Worm (Caenorhabditis elegans) whole organism, L3 larva: ENCODE measurements around the gene C32D5.14.
A peak's percentile ranks its signal among the peaks of the same experiment; 100 is the strongest.

Source experiments
- R02D3.7 ChIP-seq: fragments of 150-350 bp; optimal IDR thresholded peaks from 2 replicates; lab custom pipeline; 2014; ENCODE audit warnings: missing biosample characterization, missing genetic modification characterization
- ZK546.5 ChIP-seq: sonication (generic microtip); optimal IDR thresholded peaks from 2 replicates; lab custom pipeline; 2017; ENCODE audit warnings: missing biosample characterization, missing genetic modification characterization
- aly-2 ChIP-seq: fragments of 150-350 bp; optimal IDR thresholded peaks from 2 replicates; lab custom pipeline; 2014; ENCODE audit warnings: missing biosample characterization, missing genetic modification characterization
- ama-1 ChIP-seq: fragments of 150-350 bp; optimal IDR thresholded peaks from 2 replicates; lab custom pipeline; 2018
- ceh-16 ChIP-seq: sonication (generic microtip); optimal IDR thresholded peaks from 2 replicates; lab custom pipeline; 2017; ENCODE audit warnings: missing biosample characterization, missing genetic modification characterization
- ceh-28 ChIP-seq: fragments of 150-350 bp; optimal IDR thresholded peaks from 2 replicates; lab custom pipeline; 2014; ENCODE audit warnings: missing biosample characterization, missing genetic modification reagents, missing genetic modification characterization
- ceh-82 ChIP-seq: fragments of 150-350 bp; optimal IDR thresholded peaks from 2 replicates; lab custom pipeline; 2014; ENCODE audit warnings: missing biosample characterization, missing genetic modification characterization
- ceh-9 ChIP-seq: sonication (generic microtip); optimal IDR thresholded peaks from 2 replicates; lab custom pipeline; 2018; ENCODE audit warnings: missing biosample characterization, missing genetic modification characterization
- daf-12 ChIP-seq: fragments of 150-350 bp; optimal IDR thresholded peaks from 2 replicates; lab custom pipeline; 2014; ENCODE audit warnings: missing biosample characterization, missing genetic modification reagents, missing genetic modification characterization
- egl-27 ChIP-seq: sonication (generic microtip); optimal IDR thresholded peaks from 4 replicates; lab custom pipeline; 2017; ENCODE audit warnings: missing biosample characterization, missing genetic modification reagents, missing genetic modification characterization
- egl-5 ChIP-seq: fragments of 150-350 bp; optimal IDR thresholded peaks from 2 replicates; lab custom pipeline; 2017; ENCODE audit warnings: missing biosample characterization, missing genetic modification reagents, missing genetic modification characterization, inconsistent platforms
- elt-1 ChIP-seq: fragments of 150-350 bp; optimal IDR thresholded peaks from 2 replicates; lab custom pipeline; 2014; ENCODE audit warnings: missing biosample characterization, missing genetic modification characterization
- elt-2 ChIP-seq: sonication (generic microtip); optimal IDR thresholded peaks from 2 replicates; lab custom pipeline; 2016; ENCODE audit warnings: missing genetic modification reagents, mild to moderate bottlenecking, missing genetic modification characterization, missing compliant biosample characterization
- elt-3 ChIP-seq, 3 experiments: fragments of 150-350 bp in 1 of 3; sonication (generic microtip) in 2 of 3; optimal IDR thresholded peaks; 2 replicates in 2 of 3; 4 replicates in 1 of 3; lab custom pipeline; 2014 to 2017; ENCODE audit warnings: missing biosample characterization in 3 of 3, missing genetic modification characterization in 3 of 3
- eor-1 ChIP-seq, 2 experiments: fragments of 150-350 bp; optimal IDR thresholded peaks; 2 replicates each; lab custom pipeline; 2014 to 2018; ENCODE audit warnings: missing biosample characterization in 2 of 2, missing genetic modification characterization in 2 of 2
- fkh-10 ChIP-seq: sonication (generic microtip); optimal IDR thresholded peaks from 2 replicates; lab custom pipeline; 2017; ENCODE audit warnings: missing biosample characterization, missing genetic modification reagents, missing genetic modification characterization
- fkh-2 ChIP-seq: fragments of 150-350 bp; optimal IDR thresholded peaks from 2 replicates; lab custom pipeline; 2014; ENCODE audit warnings: missing biosample characterization, missing genetic modification reagents, missing genetic modification characterization
- fos-1 ChIP-seq: fragments of 150-350 bp; optimal IDR thresholded peaks from 2 replicates; lab custom pipeline; 2014; ENCODE audit warnings: missing biosample characterization, missing genetic modification characterization
- hmg-11 ChIP-seq: sonication (generic microtip); optimal IDR thresholded peaks from 2 replicates; lab custom pipeline; 2016; ENCODE audit warnings: missing genetic modification characterization, missing compliant biosample characterization
- jun-1 ChIP-seq: fragments of 150-350 bp; optimal IDR thresholded peaks from 2 replicates; lab custom pipeline; 2014; ENCODE audit warnings: missing biosample characterization, missing genetic modification reagents, missing genetic modification characterization
- lin-15B ChIP-seq: fragments of 150-350 bp; optimal IDR thresholded peaks from 2 replicates; lab custom pipeline; 2014; ENCODE audit warnings: missing biosample characterization, missing genetic modification characterization
- lin-39 ChIP-seq: fragments of 150-350 bp; optimal IDR thresholded peaks from 2 replicates; lab custom pipeline; 2018; ENCODE audit warnings: missing biosample characterization, missing genetic modification reagents, missing genetic modification characterization
- lsy-12 ChIP-seq: sonication (generic microtip); optimal IDR thresholded peaks from 2 replicates; lab custom pipeline; 2016; ENCODE audit warnings: mild to moderate bottlenecking, missing genetic modification characterization, missing compliant biosample characterization
- mdl-1 ChIP-seq: fragments of 150-350 bp; optimal IDR thresholded peaks from 2 replicates; lab custom pipeline; 2014; ENCODE audit warnings: missing biosample characterization, missing genetic modification characterization
- mml-1 ChIP-seq: fragments of 150-350 bp; sonication (generic microtip); optimal IDR thresholded peaks from 3 replicates; lab custom pipeline; 2014; ENCODE audit warnings: missing biosample characterization, missing genetic modification characterization
- nfya-1 ChIP-seq: sonication (generic microtip); optimal IDR thresholded peaks from 2 replicates; lab custom pipeline; 2017; ENCODE audit warnings: missing genetic modification characterization, mild to moderate bottlenecking, missing compliant biosample characterization, antibody characterized with exemption, moderate library complexity; ENCODE audit not compliant: insufficient read depth
- nhr-11 ChIP-seq: fragments of 150-350 bp; optimal IDR thresholded peaks from 2 replicates; lab custom pipeline; 2014; ENCODE audit warnings: missing biosample characterization, missing genetic modification characterization
- nhr-12 ChIP-seq: fragments of 150-350 bp; optimal IDR thresholded peaks from 2 replicates; lab custom pipeline; 2014; ENCODE audit warnings: missing biosample characterization, missing genetic modification characterization
- nhr-23 ChIP-seq: fragments of 150-350 bp; optimal IDR thresholded peaks from 2 replicates; lab custom pipeline; 2014; ENCODE audit warnings: missing biosample characterization, missing genetic modification reagents, missing genetic modification characterization
- nhr-237 ChIP-seq: fragments of 150-350 bp; optimal IDR thresholded peaks from 2 replicates; lab custom pipeline; 2014; ENCODE audit warnings: missing biosample characterization, missing genetic modification characterization
- nhr-25 ChIP-seq: sonication (generic microtip); optimal IDR thresholded peaks from 2 replicates; lab custom pipeline; 2017; ENCODE audit warnings: missing biosample characterization, missing genetic modification characterization
- nhr-28 ChIP-seq: fragments of 150-350 bp; optimal IDR thresholded peaks from 2 replicates; lab custom pipeline; 2014; ENCODE audit warnings: missing biosample characterization, missing genetic modification characterization
- nhr-43 ChIP-seq: sonication (generic microtip); optimal IDR thresholded peaks from 2 replicates; lab custom pipeline; 2016; ENCODE audit warnings: mild to moderate bottlenecking, missing genetic modification characterization, missing compliant biosample characterization; ENCODE audit not compliant: poor library complexity, severe bottlenecking
- nhr-67 ChIP-seq: fragments of 150-350 bp; optimal IDR thresholded peaks from 2 replicates; lab custom pipeline; 2014; ENCODE audit warnings: missing biosample characterization, missing genetic modification characterization
- nhr-76 ChIP-seq: fragments of 150-350 bp; sonication (generic microtip); optimal IDR thresholded peaks from 5 replicates; lab custom pipeline; 2014; ENCODE audit warnings: missing biosample characterization, missing genetic modification characterization
- nhr-77 ChIP-seq: fragments of 150-350 bp; optimal IDR thresholded peaks from 2 replicates; lab custom pipeline; 2014; ENCODE audit warnings: missing biosample characterization, missing genetic modification characterization
- pha-4 ChIP-seq: fragments of 150-350 bp; optimal IDR thresholded peaks from 2 replicates; lab custom pipeline; 2014; ENCODE audit warnings: missing biosample characterization, missing genetic modification reagents, missing genetic modification characterization
- pqm-1 ChIP-seq: fragments of 150-350 bp; optimal IDR thresholded peaks from 2 replicates; lab custom pipeline; 2017; ENCODE audit warnings: missing biosample characterization, missing genetic modification characterization, inconsistent platforms
- sea-2 ChIP-seq: fragments of 150-350 bp; sonication (generic microtip); optimal IDR thresholded peaks from 4 replicates; lab custom pipeline; 2014; ENCODE audit warnings: missing biosample characterization, missing genetic modification reagents, missing genetic modification characterization
- skn-1 ChIP-seq: fragments of 150-350 bp; optimal IDR thresholded peaks from 2 replicates; lab custom pipeline; 2014; ENCODE audit warnings: missing biosample characterization, missing genetic modification characterization
- snpc-4 ChIP-seq: fragments of 150-350 bp; optimal IDR thresholded peaks from 2 replicates; lab custom pipeline; 2014; ENCODE audit warnings: missing biosample characterization, missing genetic modification characterization
- tbx-2 ChIP-seq: sonication (generic microtip); optimal IDR thresholded peaks from 2 replicates; lab custom pipeline; 2016; ENCODE audit warnings: mild to moderate bottlenecking, missing genetic modification characterization, missing compliant biosample characterization
- unc-39 ChIP-seq: sonication (generic microtip); optimal IDR thresholded peaks from 4 replicates; lab custom pipeline; 2017; ENCODE audit warnings: missing biosample characterization, missing genetic modification characterization
- unc-62 ChIP-seq: fragments of 150-350 bp; sonication (generic microtip); optimal IDR thresholded peaks from 4 replicates; lab custom pipeline; 2014; ENCODE audit warnings: missing biosample characterization, missing genetic modification reagents, missing genetic modification characterization
- zag-1 ChIP-seq: fragments of 150-350 bp; optimal IDR thresholded peaks from 2 replicates; lab custom pipeline; 2014; ENCODE audit warnings: missing biosample characterization, missing genetic modification characterization
- ztf-11 ChIP-seq: fragments of 150-350 bp; optimal IDR thresholded peaks from 2 replicates; lab custom pipeline; 2014; ENCODE audit warnings: missing biosample characterization, missing genetic modification characterization
- ztf-4 ChIP-seq: fragments of 150-350 bp; optimal IDR thresholded peaks from 2 replicates; lab custom pipeline; 2014; ENCODE audit warnings: missing biosample characterization, missing genetic modification characterization

The C32D5.14 gene

ce11 chrII:6345195-6346158, 10.2 kb downstream of the C32D5.14 start, which contains the start of gene C32D5.8:
C32D5.8 (minus strand) TSS chrII:6345964.
- TF ChIP-seq lin-15B (tag; lab: Kevin White, UChicago) (no peak), R02D3.7 (tag; lab: Kevin White, UChicago) (no peak), nhr-43 (peak; percentile 6), elt-2 (tag; lab: Kevin White, UChicago) (peak; percentile 20), nhr-11 (tag; lab: Kevin White, UChicago) (no peak), ztf-4 (tag; lab: Kevin White, UChicago) (no peak), pqm-1 (tag; lab: Kevin White, UChicago) (peak; percentile 23), pha-4 (peak; percentile 55), nhr-25 (tag; lab: Kevin White, UChicago) (peak; percentile 81), elt-1 (tag; lab: Kevin White, UChicago) (peak; percentile 58)

ce11 chrII:6346551-6347079, 11.3 kb downstream of the C32D5.14 start:
- TF ChIP-seq tbx-2 (tag; lab: Kevin White, UChicago) (peak; percentile 71), lin-39 (tag; lab: Kevin White, UChicago) (peak; percentile 1), nhr-76 (tag; lab: Kevin White, UChicago) (no peak), nhr-43 (peak; percentile 89), ztf-11 (tag; lab: Kevin White, UChicago) (no peak), zag-1 (tag; lab: Kevin White, UChicago) (no peak), eor-1 (tag; optimal IDR thresholded peaks at IDR 0.05; lab: Kevin White, UChicago) (no peak), mml-1 (no peak), sea-2 (GFP tag; lab: Kevin White, UChicago) (no peak), nhr-28 (tag; lab: Kevin White, UChicago) (peak; percentile 30), elt-2 (tag; lab: Kevin White, UChicago) (peak; percentile 61), ZK546.5 (tag; lab: Kevin White, UChicago) (no peak), egl-27 (tag; lab: Kevin White, UChicago) (no peak), jun-1 (tag; lab: Kevin White, UChicago) (peak; percentile 74), nhr-25 (tag; lab: Kevin White, UChicago) (peak; percentile 85), nhr-237 (tag; lab: Kevin White, UChicago) (no peak), snpc-4 (no peak), fkh-2 (tag; lab: Kevin White, UChicago) (no peak), fkh-10 (GFP tag; lab: Kevin White, UChicago) (no peak), nfya-1 (tag; lab: Kevin White, UChicago) (peak; percentile 66), elt-3 (tag; optimal IDR thresholded peaks at IDR 0.05; lab: Kevin White, UChicago) (peak in 1 of 3 experiments; percentile 38), nhr-11 (tag; lab: Kevin White, UChicago) (no peak), pha-4 (peak; percentile 70), hmg-11 (tag; lab: Kevin White, UChicago) (peak; percentile 17), fos-1 (tag; lab: Kevin White, UChicago) (peak; percentile 12), ceh-16 (tag; lab: Kevin White, UChicago) (no peak), lsy-12 (tag; lab: Kevin White, UChicago) (peak; percentile 74), ama-1 (lab: Kevin White, UChicago) (peak; percentile 97), daf-12 (tag; lab: Kevin White, UChicago) (no peak), ceh-28 (tag; lab: Kevin White, UChicago) (peak; percentile 0), ceh-82 (tag; lab: Kevin White, UChicago) (peak; percentile 51), nhr-67 (tag; lab: Kevin White, UChicago) (no peak), pqm-1 (tag; lab: Kevin White, UChicago) (peak; percentile 38), mdl-1 (tag; lab: Kevin White, UChicago) (no peak), lin-15B (tag; lab: Kevin White, UChicago) (no peak), skn-1 (tag; lab: Kevin White, UChicago) (peak; percentile 79), R02D3.7 (tag; lab: Kevin White, UChicago) (peak; percentile 46), nhr-12 (no peak), unc-39 (tag; lab: Kevin White, UChicago) (no peak), unc-62 (GFP tag; lab: Kevin White, UChicago) (no peak), ztf-4 (tag; lab: Kevin White, UChicago) (peak; percentile 69), aly-2 (no peak), egl-5 (tag; lab: Kevin White, UChicago) (peak; percentile 24), elt-1 (tag; lab: Kevin White, UChicago) (peak; percentile 45), nhr-23 (tag; lab: Kevin White, UChicago) (peak; percentile 89), nhr-77 (no peak), ceh-9 (tag; lab: Kevin White, UChicago) (no peak)
